Fruit fly (Drosophila melanogaster): Measurements from ENCODE around the gene sstn.

- no peak for TF ChIP-seq Ets21C (GFP tag; optimal IDR thresholded peaks at IDR 0.05)
- no peak for TF ChIP-seq eg (GFP tag; IDR thresholded peaks at IDR 0.05)
- no peak for TF ChIP-seq fkh (GFP tag; optimal IDR thresholded peaks at IDR 0.05)
- TF ChIP-seq CG15336 (GFP tag; IDR thresholded peaks at IDR 0.05): peak; percentile 17; the same call in 1 of the 2 replicates
Observed at dm6 chr3L:15108948-15109347, 14.4 kb upstream of the sstn start.
